Worm (Caenorhabditis elegans) whole organism, L4 larva: Measurements from ENCODE around the gene pbs-1.

Source experiments
- F26F4.8 ChIP-seq: fragments of 200-800 bp; sonication (Bioruptor generic); conservative IDR thresholded peaks from 2 replicates; pipeline ENCODE4 v1.3.6; 2022; ENCODE audit warnings: missing genetic modification characterization, missing compliant biosample characterization
- F37D6.2 ChIP-seq: sonication (generic microtip); optimal IDR thresholded peaks from 2 replicates; lab custom pipeline; 2016; ENCODE audit warnings: mild to moderate bottlenecking, missing genetic modification characterization, missing compliant biosample characterization
- F44E2.7 ChIP-seq: fragments of 200-800 bp; sonication (Bioruptor generic); IDR thresholded peaks from 2 replicates; pipeline ENCODE4 v2.1.2; 2022; ENCODE audit warnings: missing genetic modification characterization, missing compliant biosample characterization
- R02D3.7 ChIP-seq: fragments of 150-350 bp; sonication (generic microtip); optimal IDR thresholded peaks from 3 replicates; lab custom pipeline; 2014; ENCODE audit warnings: missing biosample characterization, missing genetic modification characterization
- Y105C5A.15 ChIP-seq: fragments of 200-800 bp; sonication (Bioruptor generic); IDR thresholded peaks from 2 replicates; pipeline ENCODE4 v1.3.6; 2022; ENCODE audit warnings: missing genetic modification characterization, missing compliant biosample characterization
- aha-1 ChIP-seq: fragments of 150-350 bp; peaks from one replicate; lab custom pipeline; 2014; ENCODE audit warnings: missing biosample characterization, missing genetic modification characterization
- ama-1 ChIP-seq: fragments of 150-350 bp; optimal IDR thresholded peaks from 2 replicates; lab custom pipeline; 2014; ENCODE audit warnings: inconsistent platforms, mixed read lengths
- arid-1 ChIP-seq: fragments of 200-800 bp; sonication (Bioruptor generic); conservative IDR thresholded peaks from 2 replicates; pipeline ENCODE4 v1.3.6; 2022; ENCODE audit warnings: missing genetic modification reagents, missing genetic modification characterization, missing compliant biosample characterization
- ceh-20 ChIP-seq: fragments of 200-800 bp; sonication (Bioruptor generic); IDR thresholded peaks from 2 replicates; pipeline ENCODE4 v1.3.6; 2022; ENCODE audit warnings: missing genetic modification reagents, missing genetic modification characterization, missing compliant biosample characterization
- ceh-44 ChIP-seq: fragments of 200-800 bp; sonication (Bioruptor generic); IDR thresholded peaks from 2 replicates; pipeline ENCODE4 v1.3.6; 2022; ENCODE audit warnings: missing genetic modification reagents, missing genetic modification characterization, missing compliant biosample characterization
- ceh-62 ChIP-seq: sonication (generic microtip); optimal IDR thresholded peaks from 2 replicates; lab custom pipeline; 2017; ENCODE audit warnings: missing biosample characterization, missing genetic modification characterization
- ctbp-1 ChIP-seq: fragments of 200-800 bp; sonication (Bioruptor generic); IDR thresholded peaks from 2 replicates; pipeline ENCODE4 v1.3.6; 2022; ENCODE audit warnings: missing genetic modification reagents, missing genetic modification characterization, missing compliant biosample characterization
- daf-12 ChIP-seq: fragments of 150-350 bp; optimal IDR thresholded peaks from 2 replicates; lab custom pipeline; 2014; ENCODE audit warnings: missing biosample characterization, missing genetic modification reagents, missing genetic modification characterization
- daf-19 ChIP-seq: fragments of 200-800 bp; sonication (Bioruptor generic); conservative IDR thresholded peaks from 2 replicates; pipeline ENCODE4 v1.3.6; 2022; ENCODE audit warnings: missing genetic modification characterization, missing compliant biosample characterization
- dmd-8 ChIP-seq: fragments of 200-800 bp; sonication (Bioruptor generic); IDR thresholded peaks from 2 replicates; pipeline ENCODE4 v1.3.6; 2022; ENCODE audit warnings: missing genetic modification characterization, missing compliant biosample characterization
- dpl-1 ChIP-seq: fragments of 150-350 bp; optimal IDR thresholded peaks from 2 replicates; lab custom pipeline; 2014; ENCODE audit warnings: missing biosample characterization, missing genetic modification reagents, missing genetic modification characterization
- dve-1 ChIP-seq: sonication (generic microtip); optimal IDR thresholded peaks from 2 replicates; lab custom pipeline; 2017; ENCODE audit warnings: antibody characterized with exemption, mild to moderate bottlenecking, missing genetic modification characterization, missing compliant biosample characterization; ENCODE audit not compliant: insufficient read depth
- egl-27 ChIP-seq: sonication (generic microtip); optimal IDR thresholded peaks from 3 replicates; lab custom pipeline; 2017; ENCODE audit warnings: missing biosample characterization, missing genetic modification reagents, missing genetic modification characterization
- fkh-10 ChIP-seq: fragments of 150-350 bp; optimal IDR thresholded peaks from 2 replicates; lab custom pipeline; 2014; ENCODE audit warnings: missing biosample characterization, missing genetic modification reagents, missing genetic modification characterization
- fos-1 ChIP-seq: fragments of 150-350 bp; optimal IDR thresholded peaks from 2 replicates; lab custom pipeline; 2014; ENCODE audit warnings: missing biosample characterization, missing genetic modification characterization
- hif-1 ChIP-seq, 2 experiments: sonication (generic microtip); optimal IDR thresholded peaks; 2 replicates each; lab custom pipeline; 2016 to 2017; ENCODE audit warnings: missing compliant biosample characterization in 2 of 2, missing genetic modification characterization in 2 of 2, missing genetic modification reagents in 2 of 2, missing genotype in 2 of 2, mild to moderate bottlenecking in 1 of 2
- hlh-11 ChIP-seq: fragments of 200-800 bp; sonication (Bioruptor generic); optimal IDR thresholded peaks from 2 replicates; lab custom pipeline; 2018; ENCODE audit warnings: mild to moderate bottlenecking, missing genetic modification characterization, missing compliant biosample characterization
- hlh-30 ChIP-seq: sonication (generic microtip); optimal IDR thresholded peaks from 2 replicates; lab custom pipeline; 2017; ENCODE audit warnings: antibody characterized with exemption, mild to moderate bottlenecking, missing genetic modification characterization, missing compliant biosample characterization; ENCODE audit not compliant: insufficient read depth
- hmg-1.1 ChIP-seq: fragments of 200-800 bp; sonication (Bioruptor generic); IDR thresholded peaks from 2 replicates; pipeline ENCODE4 v1.3.6; 2022; ENCODE audit warnings: missing genetic modification reagents, missing genetic modification characterization, missing compliant biosample characterization
- lin-13 ChIP-seq: fragments of 150-350 bp; optimal IDR thresholded peaks from 2 replicates; lab custom pipeline; 2014; ENCODE audit warnings: missing biosample characterization, missing genetic modification reagents, missing genetic modification characterization
- lin-38 ChIP-seq: fragments of 200-800 bp; sonication (Bioruptor generic); IDR thresholded peaks from 2 replicates; pipeline ENCODE4 v1.3.6; 2022; ENCODE audit warnings: missing genetic modification reagents, missing genetic modification characterization, missing compliant biosample characterization
- lir-3 ChIP-seq: sonication (generic microtip); optimal IDR thresholded peaks from 2 replicates; lab custom pipeline; 2016; ENCODE audit warnings: mild to moderate bottlenecking, missing genetic modification characterization, missing compliant biosample characterization
- lsy-2 ChIP-seq, 2 experiments: fragments of 150-350 bp in 1 of 2; sonication (generic microtip) in 1 of 2; optimal IDR thresholded peaks; 2 replicates each; lab custom pipeline; 2014 to 2017; ENCODE audit warnings: missing biosample characterization in 2 of 2, missing genetic modification characterization in 2 of 2
- madf-9 ChIP-seq: fragments of 200-800 bp; sonication (Bioruptor generic); conservative IDR thresholded peaks from 2 replicates; pipeline ENCODE4 v1.3.6; 2022; ENCODE audit warnings: missing genetic modification reagents, missing genetic modification characterization, missing compliant biosample characterization
- mep-1 ChIP-seq: fragments of 150-350 bp; sonication (generic microtip); optimal IDR thresholded peaks from 3 replicates; lab custom pipeline; 2014; ENCODE audit warnings: missing biosample characterization, missing genetic modification characterization
- mes-2 ChIP-seq: sonication (generic microtip); optimal IDR thresholded peaks from 2 replicates; lab custom pipeline; 2016; ENCODE audit warnings: missing genotype, mild to moderate bottlenecking, missing genetic modification characterization, missing compliant biosample characterization; ENCODE audit not compliant: poor library complexity, severe bottlenecking
- nhr-10 ChIP-seq: fragments of 150-350 bp; optimal IDR thresholded peaks from 2 replicates; lab custom pipeline; 2014; ENCODE audit warnings: missing biosample characterization, missing genetic modification characterization
- nhr-11 ChIP-seq: fragments of 150-350 bp; optimal IDR thresholded peaks from 2 replicates; lab custom pipeline; 2014; ENCODE audit warnings: missing biosample characterization, missing genetic modification characterization
- nhr-111 ChIP-seq: fragments of 200-800 bp; sonication (Bioruptor generic); optimal IDR thresholded peaks from 2 replicates; lab custom pipeline; 2018; ENCODE audit warnings: mild to moderate bottlenecking, missing genetic modification characterization, missing compliant biosample characterization
- nhr-237 ChIP-seq: sonication (generic microtip); optimal IDR thresholded peaks from 2 replicates; lab custom pipeline; 2017; ENCODE audit warnings: missing biosample characterization, missing genetic modification characterization
- nhr-25 ChIP-seq: sonication (generic microtip); optimal IDR thresholded peaks from 2 replicates; lab custom pipeline; 2017; ENCODE audit warnings: missing genetic modification characterization, mild to moderate bottlenecking, missing compliant biosample characterization, antibody characterized with exemption, moderate library complexity, borderline replicate concordance; ENCODE audit not compliant: insufficient read depth
- nhr-42 ChIP-seq: fragments of 200-800 bp; sonication (Bioruptor generic); IDR thresholded peaks from 2 replicates; pipeline ENCODE4 v1.3.6; 2022; ENCODE audit warnings: missing genetic modification characterization, missing compliant biosample characterization
- pha-4 ChIP-seq, 2 experiments: fragments of 150-350 bp in 1 of 2; fragments of 200-800 bp in 1 of 2; sonication (Bioruptor generic) in 1 of 2; IDR thresholded peaks in 1 of 2; optimal IDR thresholded peaks in 1 of 2; 2 replicates each; pipeline versions ENCODE4 v1.3.6 to Lab custom; 2014 to 2022; ENCODE audit warnings: missing genetic modification characterization in 2 of 2, missing genetic modification reagents in 2 of 2, missing biosample characterization in 1 of 2, missing compliant biosample characterization in 1 of 2
- php-3 ChIP-seq: fragments of 200-800 bp; sonication (Bioruptor generic); IDR thresholded peaks from 2 replicates; pipeline ENCODE4 v1.3.6; 2022; ENCODE audit warnings: missing genetic modification reagents, missing genetic modification characterization, missing compliant biosample characterization
- pqm-1 ChIP-seq: sonication (generic microtip); optimal IDR thresholded peaks from 2 replicates; lab custom pipeline; 2017; ENCODE audit warnings: missing biosample characterization, missing genetic modification characterization
- set-16 ChIP-seq: fragments of 200-800 bp; sonication (Bioruptor generic); IDR thresholded peaks from 2 replicates; pipeline ENCODE4 v1.3.6; 2022; ENCODE audit warnings: missing genetic modification reagents, missing genetic modification characterization, missing compliant biosample characterization
- snpc-4 ChIP-seq: fragments of 150-350 bp; optimal IDR thresholded peaks from 2 replicates; lab custom pipeline; 2014; ENCODE audit warnings: missing biosample characterization, missing genetic modification characterization
- tag-97 ChIP-seq: fragments of 200-800 bp; sonication (Bioruptor generic); IDR thresholded peaks from 2 replicates; pipeline ENCODE4 v1.3.6; 2022; ENCODE audit warnings: missing genetic modification characterization, missing compliant biosample characterization
- vab-7 ChIP-seq: fragments of 200-800 bp; sonication (Bioruptor generic); IDR thresholded peaks from 2 replicates; pipeline ENCODE4 v1.3.6; 2022; ENCODE audit warnings: missing genetic modification reagents, missing genetic modification characterization, missing compliant biosample characterization
- zag-1 ChIP-seq: fragments of 150-350 bp; optimal IDR thresholded peaks from 2 replicates; lab custom pipeline; 2014; ENCODE audit warnings: missing biosample characterization, missing genetic modification characterization
- zfp-2 ChIP-seq: sonication (generic microtip); optimal IDR thresholded peaks from 2 replicates; lab custom pipeline; 2016; ENCODE audit warnings: mild to moderate bottlenecking, missing genetic modification characterization, missing compliant biosample characterization
- zip-2 ChIP-seq: fragments of 150-350 bp; optimal IDR thresholded peaks from 2 replicates; lab custom pipeline; 2014; ENCODE audit warnings: missing biosample characterization, missing genetic modification characterization

The pbs-1 gene

ce11 chrIV:1739366-1740104 is 30.0 kb upstream of the pbs-1 start (continued):
- TF ChIP-seq nhr-11: no peak
- TF ChIP-seq Y105C5A.15 (GFP tag; lab: Robert Waterston, UW): no peak
- TF ChIP-seq R02D3.7 (tag; lab: Kevin White, UChicago): no peak
- TF ChIP-seq daf-19 (GFP tag; lab: Robert Waterston, UW): no peak
- TF ChIP-seq fkh-10: no peak
- TF ChIP-seq nhr-25 (tag; lab: Kevin White, UChicago): no peak
- no peak for TF ChIP-seq mep-1 (tag; lab: Kevin White, UChicago)
- peak; percentile 59 for TF ChIP-seq lin-38 (GFP tag; lab: Robert Waterston, UW)
- TF ChIP-seq ama-1 (lab: Kevin White, UChicago): no peak
- no peak for TF ChIP-seq lir-3 (tag; lab: Kevin White, UChicago)
- no peak for TF ChIP-seq zfp-2 (tag; lab: Kevin White, UChicago)
- TF ChIP-seq nhr-10 (tag; lab: Kevin White, UChicago): no peak
- no peak for TF ChIP-seq egl-27
- TF ChIP-seq nhr-111 (GFP tag; lab: Kevin White, UChicago): no peak
- TF ChIP-seq fos-1 (tag; lab: Kevin White, UChicago): no peak
- TF ChIP-seq hif-1 (tag; optimal IDR thresholded peaks at IDR 0.05; lab: Kevin White, UChicago): no peak
- no peak for TF ChIP-seq arid-1 (GFP tag; lab: Robert Waterston, UW)
- TF ChIP-seq dve-1 (tag; lab: Kevin White, UChicago): peak; percentile 42
- peak; percentile 75 for TF ChIP-seq hlh-30 (tag; lab: Kevin White, UChicago)
- TF ChIP-seq ctbp-1 (GFP tag; lab: Robert Waterston, UW): no peak
- no peak for TF ChIP-seq zip-2 (tag; lab: Kevin White, UChicago)
- TF ChIP-seq F37D6.2: no peak
- TF ChIP-seq ceh-62 (tag; lab: Kevin White, UChicago): no peak
- no peak for TF ChIP-seq ceh-44 (GFP tag; lab: Robert Waterston, UW)
- TF ChIP-seq F26F4.8 (GFP tag; lab: Robert Waterston, UW): no peak
- TF ChIP-seq php-3: no peak
- TF ChIP-seq snpc-4 (tag; lab: Kevin White, UChicago): no peak
- TF ChIP-seq, all 104 proteins: peak for 18

- no peak for TF ChIP-seq ceh-20 (GFP tag; lab: Robert Waterston, UW)
- 0 out of 2 replicates have a peak, but pooled peaks have one; percentile 23 for TF ChIP-seq madf-9
Measured at ce11 chrIV:1738892-1739291, 29.3 kb upstream of the pbs-1 start.

ce11 chrIV:1738324-1738730 is 28.8 kb upstream of the pbs-1 start:
- TF ChIP-seq lsy-2 (tag; optimal IDR thresholded peaks at IDR 0.05; lab: Kevin White, UChicago) (peak in 1 of 2 experiments; percentile 36), nhr-42 (no peak), nhr-11 (no peak), hif-1 (tag; optimal IDR thresholded peaks at IDR 0.05; lab: Kevin White, UChicago) (peak in 1 of 2 experiments; percentile 47), hmg-1.1 (GFP tag; lab: Robert Waterston, UW) (peak; percentile 30; the same call in 1 of the 2 replicates), nhr-237 (tag; lab: Kevin White, UChicago) (no peak), zip-2 (tag; lab: Kevin White, UChicago) (no peak), tag-97 (no peak), set-16 (no peak), ceh-62 (tag; lab: Kevin White, UChicago) (no peak), dmd-8 (GFP tag; lab: Robert Waterston, UW) (no peak), F44E2.7 (GFP tag; lab: Robert Waterston, UW) (no peak), pqm-1 (tag; lab: Kevin White, UChicago) (no peak), mes-2 (tag; lab: Kevin White, UChicago) (peak; percentile 70), daf-12 (no peak), lin-13 (GFP tag; lab: Kevin White, UChicago) (no peak), vab-7 (GFP tag; lab: Robert Waterston, UW) (no peak; the same call in 1 of the 2 replicates), aha-1 (tag; lab: Kevin White, UChicago) (peak; percentile 90), dpl-1 (GFP tag; lab: Kevin White, UChicago) (peak; percentile 81), pha-4 (GFP tag; IDR thresholded peaks at IDR 0.05; lab: Robert Waterston, UW) (no peak; the same call in 1 of the 2 replicates), pha-4 (tag; optimal IDR thresholded peaks at IDR 0.05; lab: Kevin White, UChicago) (no peak), hlh-11 (tag; lab: Kevin White, UChicago) (peak; percentile 32), zag-1 (tag; lab: Kevin White, UChicago) (no peak)
